Worm (Caenorhabditis elegans) whole organism, L4 larva: ENCODE results near the gene lec-7.

Experiments used
- F10B5.3 ChIP-seq: sonication (generic microtip); optimal IDR thresholded peaks from 2 replicates; lab custom pipeline; 2016; ENCODE audit warnings: mild to moderate bottlenecking, missing genetic modification characterization, missing compliant biosample characterization
- F37D6.2 ChIP-seq: sonication (generic microtip); optimal IDR thresholded peaks from 2 replicates; lab custom pipeline; 2016; ENCODE audit warnings: mild to moderate bottlenecking, missing genetic modification characterization, missing compliant biosample characterization
- R02D3.7 ChIP-seq: fragments of 150-350 bp; sonication (generic microtip); optimal IDR thresholded peaks from 3 replicates; lab custom pipeline; 2014; ENCODE audit warnings: missing biosample characterization, missing genetic modification characterization
- T20F7.1 ChIP-seq: fragments of 200-800 bp; sonication (Bioruptor generic); optimal IDR thresholded peaks from 2 replicates; lab custom pipeline; 2018; ENCODE audit warnings: mild to moderate bottlenecking, missing genetic modification characterization, missing compliant biosample characterization
- Y48G9A.11 ChIP-seq: fragments of 200-800 bp; sonication (Bioruptor generic); IDR thresholded peaks from 2 replicates; pipeline ENCODE4 v1.3.6; 2022; ENCODE audit warnings: missing genetic modification reagents, missing genetic modification characterization, missing compliant biosample characterization
- Y5F2A.4 ChIP-seq: fragments of 200-800 bp; sonication (Bioruptor generic); optimal IDR thresholded peaks from 2 replicates; lab custom pipeline; 2018; ENCODE audit warnings: mild to moderate bottlenecking, missing genetic modification characterization, missing compliant biosample characterization
- Y75B8A.6 ChIP-seq: fragments of 200-800 bp; sonication (Bioruptor generic); IDR thresholded peaks from 2 replicates; pipeline ENCODE4 v1.3.6; 2022; ENCODE audit warnings: missing genetic modification reagents, missing genetic modification characterization, missing compliant biosample characterization
- ceh-32 ChIP-seq: sonication (generic microtip); optimal IDR thresholded peaks from 2 replicates; lab custom pipeline; 2016; ENCODE audit warnings: mild to moderate bottlenecking, missing genetic modification characterization, missing compliant biosample characterization; ENCODE audit not compliant: poor library complexity
- ceh-62 ChIP-seq: sonication (generic microtip); optimal IDR thresholded peaks from 2 replicates; lab custom pipeline; 2017; ENCODE audit warnings: missing biosample characterization, missing genetic modification characterization
- ceh-82 ChIP-seq: sonication (generic microtip); optimal IDR thresholded peaks from 2 replicates; lab custom pipeline; 2017; ENCODE audit warnings: missing biosample characterization, missing genetic modification characterization
- cey-2 ChIP-seq: sonication (generic microtip); optimal IDR thresholded peaks from 3 replicates; lab custom pipeline; 2017; ENCODE audit warnings: missing genetic modification characterization, mild to moderate bottlenecking, missing compliant biosample characterization, antibody characterized with exemption, borderline replicate concordance; ENCODE audit not compliant: insufficient read depth
- daf-19 ChIP-seq: fragments of 200-800 bp; sonication (Bioruptor generic); conservative IDR thresholded peaks from 2 replicates; pipeline ENCODE4 v1.3.6; 2022; ENCODE audit warnings: missing genetic modification characterization, missing compliant biosample characterization
- dve-1 ChIP-seq: sonication (generic microtip); optimal IDR thresholded peaks from 2 replicates; lab custom pipeline; 2017; ENCODE audit warnings: antibody characterized with exemption, mild to moderate bottlenecking, missing genetic modification characterization, missing compliant biosample characterization; ENCODE audit not compliant: insufficient read depth
- fos-1 ChIP-seq: fragments of 150-350 bp; optimal IDR thresholded peaks from 2 replicates; lab custom pipeline; 2014; ENCODE audit warnings: missing biosample characterization, missing genetic modification characterization
- hif-1 ChIP-seq, 2 experiments: sonication (generic microtip); optimal IDR thresholded peaks; 2 replicates each; lab custom pipeline; 2016 to 2017; ENCODE audit warnings: missing compliant biosample characterization in 2 of 2, missing genetic modification characterization in 2 of 2, missing genetic modification reagents in 2 of 2, missing genotype in 2 of 2, mild to moderate bottlenecking in 1 of 2
- hlh-30 ChIP-seq: sonication (generic microtip); optimal IDR thresholded peaks from 2 replicates; lab custom pipeline; 2017; ENCODE audit warnings: antibody characterized with exemption, mild to moderate bottlenecking, missing genetic modification characterization, missing compliant biosample characterization; ENCODE audit not compliant: insufficient read depth
- hmg-1.1 ChIP-seq: fragments of 200-800 bp; sonication (Bioruptor generic); IDR thresholded peaks from 2 replicates; pipeline ENCODE4 v1.3.6; 2022; ENCODE audit warnings: missing genetic modification reagents, missing genetic modification characterization, missing compliant biosample characterization
- jun-1 ChIP-seq: fragments of 150-350 bp; optimal IDR thresholded peaks from 2 replicates; lab custom pipeline; 2014; ENCODE audit warnings: missing biosample characterization, missing genetic modification reagents, missing genetic modification characterization
- lin-29 ChIP-seq: fragments of 200-800 bp; sonication (Bioruptor generic); IDR thresholded peaks from 2 replicates; pipeline ENCODE4 v1.3.6; 2022; ENCODE audit warnings: missing genetic modification reagents, missing genetic modification characterization, missing compliant biosample characterization
- lin-39 ChIP-seq: fragments of 150-350 bp; optimal IDR thresholded peaks from 2 replicates; lab custom pipeline; 2014; ENCODE audit warnings: missing biosample characterization, missing genetic modification reagents, missing genetic modification characterization
- madf-5 ChIP-seq, 2 experiments: fragments of 200-800 bp; sonication (Bioruptor generic); IDR thresholded peaks; 2 replicates each; pipeline ENCODE4 v1.3.6; 2022; ENCODE audit warnings: missing compliant biosample characterization in 2 of 2, missing genetic modification characterization in 2 of 2
- mes-2 ChIP-seq: sonication (generic microtip); optimal IDR thresholded peaks from 2 replicates; lab custom pipeline; 2016; ENCODE audit warnings: missing genotype, mild to moderate bottlenecking, missing genetic modification characterization, missing compliant biosample characterization; ENCODE audit not compliant: poor library complexity, severe bottlenecking
- mxl-2 ChIP-seq: fragments of 200-800 bp; sonication (Bioruptor generic); conservative IDR thresholded peaks from 2 replicates; pipeline ENCODE4 v1.3.6; 2022; ENCODE audit warnings: missing genetic modification reagents, missing genetic modification characterization, missing compliant biosample characterization
- mxl-3 ChIP-seq: fragments of 200-800 bp; sonication (Bioruptor generic); optimal IDR thresholded peaks from 2 replicates; lab custom pipeline; 2018; ENCODE audit warnings: mild to moderate bottlenecking, missing genetic modification characterization, missing compliant biosample characterization
- nhr-10 ChIP-seq: fragments of 150-350 bp; optimal IDR thresholded peaks from 2 replicates; lab custom pipeline; 2014; ENCODE audit warnings: missing biosample characterization, missing genetic modification characterization
- nhr-11 ChIP-seq: fragments of 150-350 bp; optimal IDR thresholded peaks from 2 replicates; lab custom pipeline; 2014; ENCODE audit warnings: missing biosample characterization, missing genetic modification characterization
- nhr-41 ChIP-seq: fragments of 200-800 bp; sonication (Bioruptor generic); IDR thresholded peaks from 2 replicates; pipeline ENCODE4 v1.3.6; 2022; ENCODE audit warnings: missing genetic modification reagents, missing genetic modification characterization, missing compliant biosample characterization
- nhr-6 ChIP-seq: fragments of 150-350 bp; optimal IDR thresholded peaks from 2 replicates; lab custom pipeline; 2014; ENCODE audit warnings: missing biosample characterization, missing genetic modification characterization
- nhr-76 ChIP-seq: fragments of 150-350 bp; optimal IDR thresholded peaks from 2 replicates; lab custom pipeline; 2014; ENCODE audit warnings: missing biosample characterization, missing genetic modification characterization
- nhr-77 ChIP-seq: fragments of 150-350 bp; optimal IDR thresholded peaks from 2 replicates; lab custom pipeline; 2014; ENCODE audit warnings: missing biosample characterization, missing genetic modification characterization
- sdz-12 ChIP-seq: fragments of 200-800 bp; sonication (Bioruptor generic); optimal IDR thresholded peaks from 2 replicates; lab custom pipeline; 2018; ENCODE audit warnings: mild to moderate bottlenecking, missing genetic modification characterization, missing compliant biosample characterization
- skn-1 ChIP-seq: fragments of 150-350 bp; optimal IDR thresholded peaks from 2 replicates; lab custom pipeline; 2014; ENCODE audit warnings: missing biosample characterization, missing genetic modification characterization
- snpc-4 ChIP-seq: fragments of 150-350 bp; optimal IDR thresholded peaks from 2 replicates; lab custom pipeline; 2014; ENCODE audit warnings: missing biosample characterization, missing genetic modification characterization
- spr-1 ChIP-seq: sonication (generic microtip); optimal IDR thresholded peaks from 2 replicates; lab custom pipeline; 2016; ENCODE audit warnings: mild to moderate bottlenecking, missing genetic modification characterization, missing compliant biosample characterization
- unc-130 ChIP-seq: sonication (generic microtip); optimal IDR thresholded peaks from 2 replicates; lab custom pipeline; 2016; ENCODE audit warnings: missing genetic modification reagents, missing genetic modification characterization, missing compliant biosample characterization
- unc-39 ChIP-seq: sonication (generic microtip); optimal IDR thresholded peaks from 2 replicates; lab custom pipeline; 2017; ENCODE audit warnings: missing biosample characterization, missing genetic modification characterization
- ztf-11 ChIP-seq: fragments of 150-350 bp; optimal IDR thresholded peaks from 2 replicates; lab custom pipeline; 2014; ENCODE audit warnings: missing biosample characterization, missing genetic modification characterization
- ztf-7 ChIP-seq: fragments of 150-350 bp; optimal IDR thresholded peaks from 2 replicates; lab custom pipeline; 2014; ENCODE audit warnings: missing biosample characterization, missing genetic modification characterization

Gene lec-7

ce11 chrX:9842102-9842501 lies 9.7 kb upstream of the lec-7 start (continued):
- TF ChIP-seq nhr-76 (tag; lab: Kevin White, UChicago): no peak
- TF ChIP-seq ztf-11: no peak
- no peak for TF ChIP-seq dve-1 (tag; lab: Kevin White, UChicago)
- no peak for TF ChIP-seq lin-39 (tag; lab: Kevin White, UChicago)
- TF ChIP-seq ceh-32: no peak
- no peak for TF ChIP-seq nhr-11 (tag; lab: Kevin White, UChicago)
- no peak for TF ChIP-seq unc-130
- no peak for TF ChIP-seq mxl-2 (GFP tag; lab: Robert Waterston, UW)

- no peak for TF ChIP-seq nhr-41 (GFP tag; lab: Robert Waterston, UW)
- no peak for TF ChIP-seq mxl-3
- TF ChIP-seq sdz-12 (GFP tag; lab: Kevin White, UChicago): no peak
- TF ChIP-seq ztf-11: no peak
- no peak for TF ChIP-seq cey-2 (tag; lab: Kevin White, UChicago)
- no peak for TF ChIP-seq Y48G9A.11 (GFP tag; lab: Robert Waterston, UW)
- no peak for TF ChIP-seq unc-39 (tag; lab: Kevin White, UChicago)
- TF ChIP-seq hif-1 (tag; optimal IDR thresholded peaks at IDR 0.05; lab: Kevin White, UChicago): no peak
- no peak for TF ChIP-seq fos-1
- no peak for TF ChIP-seq daf-19 (GFP tag; lab: Robert Waterston, UW)
These were observed 8.3 kb upstream of the lec-7 start for ce11 chrX:9843568-9843967.

ce11 chrX:9845916-9846315 lies 5.9 kb upstream of the lec-7 start:
- TF ChIP-seq Y75B8A.6 (GFP tag; lab: Robert Waterston, UW) (no peak), nhr-10 (tag; lab: Kevin White, UChicago) (no peak), skn-1 (no peak), ztf-7 (no peak), spr-1 (tag; lab: Kevin White, UChicago) (no peak), jun-1 (tag; lab: Kevin White, UChicago) (no peak), F10B5.3 (tag; lab: Kevin White, UChicago) (no peak), madf-5 (GFP tag; IDR thresholded peaks at IDR 0.05; lab: Robert Waterston, UW) (no peak)

- TF ChIP-seq T20F7.1 (GFP tag; lab: Kevin White, UChicago): no peak
- no peak for TF ChIP-seq Y5F2A.4 (GFP tag; lab: Kevin White, UChicago)
- TF ChIP-seq snpc-4 (tag; lab: Kevin White, UChicago): no peak
- TF ChIP-seq nhr-6 (tag; lab: Kevin White, UChicago): no peak
- no peak for TF ChIP-seq lin-29 (GFP tag; lab: Robert Waterston, UW)
- no peak for TF ChIP-seq ceh-82
- TF ChIP-seq mes-2 (tag; lab: Kevin White, UChicago): no peak
- no peak for TF ChIP-seq R02D3.7
- no peak for TF ChIP-seq F37D6.2 (tag; lab: Kevin White, UChicago)
- no peak for TF ChIP-seq hmg-1.1 (GFP tag; lab: Robert Waterston, UW)
- TF ChIP-seq hlh-30 (tag; lab: Kevin White, UChicago): no peak
- TF ChIP-seq ceh-62 (tag; lab: Kevin White, UChicago): no peak
- TF ChIP-seq nhr-77 (tag; lab: Kevin White, UChicago): no peak
These were observed 4.9 kb upstream of the lec-7 start, which contains the start of gene vab-15 for ce11 chrX:9846975-9847374. Gene vab-15 (plus strand): TSS chrX:9847275.
